Fruit fly (Drosophila melanogaster) whole organism, embryonic: Measurements from ENCODE around the gene CG12608.
A peak's percentile ranks its signal among the peaks of the same experiment; 100 is the strongest.

ENCODE experiments used
- Asciz ChIP-seq: fragments of 200-800 bp; sonication (Bioruptor generic); optimal IDR thresholded peaks from 2 replicates; lab custom pipeline; 2017; ENCODE audit warnings: missing biosample characterization, mild to moderate bottlenecking, missing genetic modification characterization, missing genetic modification reagents
- B-H1 ChIP-seq: fragments of 200-800 bp; sonication (Bioruptor generic); IDR thresholded peaks from 3 replicates; pipeline ENCODE4 v1.3.6; 2022; ENCODE audit warnings: missing biosample characterization, missing genetic modification characterization
- CG10147 ChIP-seq: fragments of 200-800 bp; sonication (Bioruptor generic); optimal IDR thresholded peaks from 2 replicates; lab custom pipeline; 2019; ENCODE audit warnings: missing biosample characterization, mild to moderate bottlenecking, missing genetic modification characterization, moderate library complexity
- CG10209 ChIP-seq: fragments of 200-800 bp; sonication (Bioruptor generic); optimal IDR thresholded peaks from 3 replicates; lab custom pipeline; 2017; ENCODE audit warnings: missing biosample characterization, mild to moderate bottlenecking, missing genetic modification characterization, missing genetic modification reagents
- CG11504 ChIP-seq: fragments of 200-800 bp; sonication (Bioruptor generic); optimal IDR thresholded peaks from 3 replicates; lab custom pipeline; 2019; ENCODE audit warnings: missing biosample characterization, mild to moderate bottlenecking, missing genetic modification characterization, moderate library complexity
- CG11723 ChIP-seq: fragments of 200-800 bp; sonication (Bioruptor generic); optimal IDR thresholded peaks from 2 replicates; lab custom pipeline; 2017; ENCODE audit warnings: missing biosample characterization, mild to moderate bottlenecking, missing genetic modification characterization
- CG12942 ChIP-seq: fragments of 200-800 bp; sonication (Bioruptor generic); optimal IDR thresholded peaks from 3 replicates; lab custom pipeline; 2016; ENCODE audit warnings: missing biosample characterization, missing genetic modification characterization
- CG14441 ChIP-seq: fragments of 200-800 bp; sonication (Bioruptor generic); IDR thresholded peaks from 2 replicates; pipeline ENCODE4 v1.3.6; 2022; ENCODE audit warnings: missing biosample characterization, missing genetic modification characterization
- CG15011 ChIP-seq: fragments of 200-800 bp; sonication (Bioruptor generic); optimal IDR thresholded peaks from 3 replicates; lab custom pipeline; 2018; ENCODE audit warnings: missing biosample characterization, mild to moderate bottlenecking, missing genetic modification characterization
- CG1529 ChIP-seq: fragments of 200-800 bp; sonication (Bioruptor generic); optimal IDR thresholded peaks from 3 replicates; lab custom pipeline; 2018; ENCODE audit warnings: missing biosample characterization, missing genetic modification characterization
- CG18262 ChIP-seq: fragments of 200-800 bp; optimal IDR thresholded peaks from 3 replicates; lab custom pipeline; 2019; ENCODE audit warnings: missing biosample characterization, mild to moderate bottlenecking, missing genetic modification characterization, moderate library complexity
- CG18599 ChIP-seq: fragments of 200-800 bp; sonication (Bioruptor generic); optimal IDR thresholded peaks from 3 replicates; lab custom pipeline; 2017; ENCODE audit warnings: missing biosample characterization, missing genetic modification characterization, mild to moderate bottlenecking, moderate library complexity, missing genetic modification reagents
- CG31441 ChIP-seq: fragments of 200-800 bp; sonication (Bioruptor generic); IDR thresholded peaks from 2 replicates; pipeline ENCODE4 v1.3.6; 2022; ENCODE audit warnings: missing biosample characterization, missing genetic modification characterization
- CG4424 ChIP-seq: fragments of 200-800 bp; sonication (Bioruptor generic); optimal IDR thresholded peaks from 3 replicates; lab custom pipeline; 2016; ENCODE audit warnings: missing biosample characterization, missing genetic modification characterization
- CG6689 ChIP-seq: fragments of 200-800 bp; sonication (Bioruptor generic); IDR thresholded peaks from 2 replicates; pipeline ENCODE4 v1.3.6; 2022; ENCODE audit warnings: missing biosample characterization, missing genetic modification characterization
- CG7271 ChIP-seq: fragments of 200-800 bp; sonication (Bioruptor generic); optimal IDR thresholded peaks from 2 replicates; lab custom pipeline; 2018; ENCODE audit warnings: missing biosample characterization, mild to moderate bottlenecking, missing genetic modification characterization, moderate library complexity
- CG7372 ChIP-seq: fragments of 200-800 bp; sonication (Bioruptor generic); IDR thresholded peaks from 2 replicates; pipeline ENCODE4 v1.3.6; 2022; ENCODE audit warnings: missing biosample characterization, missing genetic modification characterization
- CG7556 ChIP-seq: fragments of 200-800 bp; sonication (Bioruptor generic); optimal IDR thresholded peaks from 2 replicates; lab custom pipeline; 2017; ENCODE audit warnings: missing biosample characterization, mild to moderate bottlenecking, missing genetic modification characterization
- Dek ChIP-seq: fragments of 200-800 bp; sonication (Bioruptor generic); optimal IDR thresholded peaks from 3 replicates; lab custom pipeline; 2019; ENCODE audit warnings: missing biosample characterization, mild to moderate bottlenecking, missing genetic modification characterization, moderate library complexity
- Meics ChIP-seq: fragments of 200-800 bp; sonication (Bioruptor generic); optimal IDR thresholded peaks from 2 replicates; lab custom pipeline; 2017; ENCODE audit warnings: missing biosample characterization, mild to moderate bottlenecking, missing genetic modification characterization
- Nf-YA ChIP-seq: fragments of 200-800 bp; sonication (Bioruptor generic); IDR thresholded peaks from 2 replicates; pipeline ENCODE4 v1.3.6; 2022; ENCODE audit warnings: missing biosample characterization, missing genetic modification characterization
- Oli ChIP-seq: fragments of 200-800 bp; sonication (Bioruptor generic); optimal IDR thresholded peaks from 2 replicates; lab custom pipeline; 2018; ENCODE audit warnings: missing biosample characterization, mild to moderate bottlenecking, missing genetic modification characterization, moderate library complexity
- Ravus ChIP-seq: fragments of 200-800 bp; sonication (Bioruptor generic); IDR thresholded peaks from 2 replicates; pipeline ENCODE4 v1.3.6; 2022; ENCODE audit warnings: missing biosample characterization, missing genetic modification characterization
- Sox102F ChIP-seq: fragments of 200-800 bp; sonication (Bioruptor generic); optimal IDR thresholded peaks from 2 replicates; lab custom pipeline; 2018; ENCODE audit warnings: missing biosample characterization, mild to moderate bottlenecking, missing genetic modification characterization, moderate library complexity
- Tbp ChIP-seq: fragments of >200 bp; optimal IDR thresholded peaks from 2 replicates; lab custom pipeline; 2018; ENCODE audit warnings: missing biosample characterization, missing genetic modification characterization
- Trl ChIP-seq, 3 experiments: fragments of >200 bp in 2 of 3; fragments of 200-800 bp in 1 of 3; sonication (Bioruptor generic) in 1 of 3; optimal IDR thresholded peaks; 2 replicates in 1 of 3; 3 replicates in 2 of 3; lab custom pipeline; 2016 to 2017; ENCODE audit warnings: missing biosample characterization in 1 of 3, missing genetic modification characterization in 1 of 3
- ab ChIP-seq: fragments of 200-800 bp; sonication (Bioruptor generic); optimal IDR thresholded peaks from 2 replicates; lab custom pipeline; 2016; ENCODE audit warnings: missing biosample characterization, missing genetic modification characterization
- bcd ChIP-seq: fragments of 200-800 bp; sonication (Bioruptor generic); optimal IDR thresholded peaks from 2 replicates; lab custom pipeline; 2017; ENCODE audit warnings: missing biosample characterization, mild to moderate bottlenecking, missing genetic modification characterization
- cad ChIP-seq: fragments of >200 bp; optimal IDR thresholded peaks from 2 replicates; lab custom pipeline; 2017; ENCODE audit warnings: missing biosample characterization, missing genetic modification characterization
- cwo ChIP-seq: fragments of 200-800 bp; sonication (Bioruptor generic); optimal IDR thresholded peaks from 3 replicates; lab custom pipeline; 2017; ENCODE audit warnings: missing biosample characterization, missing genetic modification characterization, mild to moderate bottlenecking, moderate library complexity, missing genetic modification reagents
- fd3F ChIP-seq: fragments of 200-800 bp; sonication (Bioruptor generic); optimal IDR thresholded peaks from 2 replicates; lab custom pipeline; 2018; ENCODE audit warnings: missing biosample characterization, mild to moderate bottlenecking, missing genetic modification characterization, moderate library complexity
- gce ChIP-seq: fragments of 200-800 bp; sonication (Bioruptor generic); IDR thresholded peaks from 3 replicates; pipeline ENCODE4 v1.3.6; 2022; ENCODE audit warnings: missing biosample characterization, missing genetic modification characterization
- gem ChIP-seq: fragments of 200-800 bp; sonication (Bioruptor generic); optimal IDR thresholded peaks from 2 replicates; lab custom pipeline; 2019; ENCODE audit warnings: missing biosample characterization, mild to moderate bottlenecking, missing genetic modification characterization, moderate library complexity
- gsb ChIP-seq: fragments of 200-800 bp; sonication (Bioruptor generic); IDR thresholded peaks from 2 replicates; pipeline ENCODE4 v1.3.6; 2022; ENCODE audit warnings: missing biosample characterization, missing genetic modification characterization
- gt ChIP-seq: fragments of 200-800 bp; sonication (Bioruptor generic); IDR thresholded peaks from 2 replicates; pipeline ENCODE4 v1.3.6; 2022; ENCODE audit warnings: missing biosample characterization, missing genetic modification characterization
- her ChIP-seq: fragments of 200-800 bp; sonication (Bioruptor generic); optimal IDR thresholded peaks from 2 replicates; lab custom pipeline; 2016; ENCODE audit warnings: missing biosample characterization, missing genetic modification characterization
- ind ChIP-seq: fragments of 200-800 bp; sonication (Bioruptor generic); optimal IDR thresholded peaks from 3 replicates; lab custom pipeline; 2016; ENCODE audit warnings: missing biosample characterization, missing genetic modification characterization
- knrl ChIP-seq: fragments of 200-800 bp; sonication (Bioruptor generic); IDR thresholded peaks from 3 replicates; pipeline ENCODE4 v1.3.6; 2022; ENCODE audit warnings: missing biosample characterization, missing genetic modification characterization; ENCODE audit not compliant: partially characterized antibody
- lab ChIP-seq: fragments of 200-800 bp; sonication (Bioruptor generic); optimal IDR thresholded peaks from 3 replicates; lab custom pipeline; 2017; ENCODE audit warnings: missing biosample characterization, missing genetic modification characterization, mild to moderate bottlenecking, moderate library complexity, missing genetic modification reagents
- phol ChIP-seq: fragments of 200-800 bp; sonication (Bioruptor generic); optimal IDR thresholded peaks from 3 replicates; lab custom pipeline; 2018; ENCODE audit warnings: missing biosample characterization, mild to moderate bottlenecking, missing genetic modification characterization, moderate library complexity
- seq ChIP-seq: fragments of 200-800 bp; sonication (Bioruptor generic); IDR thresholded peaks from 2 replicates; pipeline ENCODE4 v1.3.6; 2022; ENCODE audit warnings: missing biosample characterization, missing genetic modification characterization
- slbo ChIP-seq: fragments of 200-800 bp; sonication (Bioruptor generic); IDR thresholded peaks from 2 replicates; pipeline ENCODE4 v1.3.6; 2022; ENCODE audit warnings: missing biosample characterization, missing genetic modification characterization
- tap ChIP-seq: fragments of 200-800 bp; optimal IDR thresholded peaks from 3 replicates; lab custom pipeline; 2019; ENCODE audit warnings: missing biosample characterization, mild to moderate bottlenecking, missing genetic modification characterization, moderate library complexity
- tin ChIP-seq: fragments of 200-800 bp; sonication (Bioruptor generic); optimal IDR thresholded peaks from 3 replicates; lab custom pipeline; 2016; ENCODE audit warnings: missing biosample characterization, missing genetic modification characterization
- tio ChIP-seq: fragments of 200-800 bp; sonication (Bioruptor generic); optimal IDR thresholded peaks from 2 replicates; lab custom pipeline; 2017; ENCODE audit warnings: missing biosample characterization, missing genetic modification characterization, inconsistent platforms
- trem ChIP-seq: fragments of 200-800 bp; optimal IDR thresholded peaks from 3 replicates; lab custom pipeline; 2019; ENCODE audit warnings: missing biosample characterization, mild to moderate bottlenecking, missing genetic modification characterization, moderate library complexity
- twi ChIP-seq: fragments of 200-800 bp; optimal IDR thresholded peaks from 2 replicates; lab custom pipeline; 2019; ENCODE audit warnings: missing biosample characterization, mild to moderate bottlenecking, missing genetic modification characterization, moderate library complexity
- unc-4 ChIP-seq: fragments of 200-800 bp; sonication (Bioruptor generic); IDR thresholded peaks from 2 replicates; pipeline ENCODE4 v1.3.6; 2022; ENCODE audit warnings: missing biosample characterization, missing genetic modification characterization; ENCODE audit not compliant: partially characterized antibody

The CG12608 gene

DNA sequence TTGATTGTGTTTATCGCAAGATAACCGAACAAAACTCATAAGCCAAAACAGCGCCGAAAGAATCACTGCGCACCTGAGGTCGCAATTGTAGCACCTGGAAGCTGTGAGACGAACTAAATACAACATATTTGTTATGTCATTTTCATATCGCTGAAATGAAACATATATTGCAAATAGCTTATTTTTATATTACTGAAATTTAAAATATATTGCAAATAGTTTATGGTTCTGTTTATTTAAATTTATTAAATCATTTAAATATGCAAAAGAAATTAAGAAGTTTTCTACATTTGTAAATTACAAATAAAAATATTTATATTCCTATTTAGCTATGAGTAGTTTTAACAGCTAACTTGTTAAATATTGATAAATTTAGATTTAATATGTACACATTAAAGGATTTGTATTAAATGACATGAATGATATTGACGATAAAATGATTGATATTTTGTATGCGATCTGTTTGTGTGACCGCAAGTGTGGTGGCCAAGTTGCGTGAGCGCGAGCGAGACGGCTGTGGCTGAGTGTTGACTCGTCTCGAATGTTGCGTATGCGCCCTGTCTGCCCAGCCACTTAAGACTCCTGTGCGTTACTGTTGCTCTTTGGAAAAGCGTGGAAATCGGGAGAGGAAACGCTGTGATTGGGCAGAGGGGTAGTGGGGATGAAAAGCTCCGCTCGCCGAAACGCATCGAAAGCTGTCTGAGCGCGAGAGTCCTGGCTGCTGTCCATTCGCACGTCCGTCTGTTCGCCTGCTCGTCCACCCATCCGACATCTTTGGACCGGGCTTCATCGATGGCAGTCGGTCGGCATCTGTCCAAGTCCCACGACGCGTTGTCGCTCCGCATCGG is 47.2 kb downstream of the CG12608 start, which contains the start of gene gce (continued):
- TF ChIP-seq bcd (GFP tag; lab: Kevin White, UChicago) (peak; percentile 49), CG7372 (peak; percentile 64), Nf-YA (GFP tag; lab: Robert Waterston, UW) (no peak), twi (no peak), Oli (tag; lab: Kevin White, UChicago) (peak; percentile 59), CG11723 (peak; percentile 13), tap (peak; percentile 16), gsb (GFP tag; lab: Robert Waterston, UW) (no peak), Asciz (GFP tag; lab: Kevin White, UChicago) (peak; percentile 21), slbo (GFP tag; lab: Robert Waterston, UW) (peak; percentile 43), Ravus (no peak), CG18599 (peak; percentile 74), gem (tag; lab: Kevin White, UChicago) (peak; percentile 78), B-H1 (peak; percentile 13; the same call in 1 of the 3 replicates), CG12942 (no peak), knrl (no peak), phol (tag; lab: Kevin White, UChicago) (peak; percentile 54), tio (GFP tag; lab: Kevin White, UChicago) (peak; percentile 52), cwo (GFP tag; lab: Kevin White, UChicago) (peak; percentile 61), CG14441 (GFP tag; lab: Robert Waterston, UW) (no peak), seq (no peak), her (GFP tag; lab: Kevin White, UChicago) (no peak), Sox102F (GFP tag; lab: Kevin White, UChicago) (peak; percentile 53), ab (GFP tag; lab: Kevin White, UChicago) (no peak), CG6689 (0 out of 2 replicates have a peak, but pooled peaks have one; percentile 41), CG11504 (tag; lab: Kevin White, UChicago) (peak; percentile 79), Dek (peak; percentile 38), CG7271 (tag; lab: Kevin White, UChicago) (no peak), CG7556 (GFP tag; lab: Kevin White, UChicago) (peak; percentile 86), CG15011 (peak; percentile 34), fd3F (peak; percentile 15), CG31441 (GFP tag; lab: Robert Waterston, UW) (peak; percentile 71), CG1529 (GFP tag; lab: Kevin White, UChicago) (no peak), gce (GFP tag; lab: Robert Waterston, UW) (peak; percentile 71; the same call in 1 of the 3 replicates), tin (GFP tag; lab: Kevin White, UChicago) (no peak), gt (GFP tag; lab: Robert Waterston, UW) (no peak), cad (GFP tag; lab: Kevin White, UChicago) (no peak), ind (peak; percentile 52), Trl (optimal IDR thresholded peaks at IDR 0.05; lab: Kevin White, UChicago) (peak in 1 of 2 experiments; percentile 13), Trl (GFP tag; optimal IDR thresholded peaks at IDR 0.05; lab: Kevin White, UChicago) (no peak), CG10209 (GFP tag; lab: Kevin White, UChicago) (peak; percentile 52), lab (peak; percentile 62), Meics (peak; percentile 77), Tbp (GFP tag; lab: Kevin White, UChicago) (no peak), CG4424 (peak; percentile 35), trem (tag; lab: Kevin White, UChicago) (peak; percentile 11), CG18262 (tag; lab: Kevin White, UChicago) (peak; percentile 73), unc-4 (GFP tag; lab: Robert Waterston, UW) (no peak), CG10147 (GFP tag; lab: Kevin White, UChicago) (peak; percentile 40)
